Worm (Caenorhabditis elegans): ENCODE data around the gene nlp-41.

DNA sequence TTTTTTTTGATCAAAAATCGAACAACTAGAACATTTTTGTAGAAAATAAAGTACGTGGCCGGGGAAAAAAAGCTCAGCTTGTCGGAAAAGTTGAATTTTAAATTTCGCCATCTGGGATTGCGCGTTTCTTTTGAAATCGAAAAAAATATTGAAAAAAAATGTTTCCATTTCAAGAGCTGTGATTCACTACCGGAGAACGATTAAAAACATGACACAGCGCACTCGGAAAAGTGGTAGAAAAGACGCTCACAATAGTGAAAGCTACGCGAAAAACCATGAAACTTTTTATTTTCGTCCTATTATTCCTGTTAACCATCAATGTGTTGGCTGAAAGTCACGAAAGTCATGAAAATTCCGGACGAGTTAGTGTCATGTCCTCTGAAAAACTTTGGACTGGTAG lies 13.0 kb upstream of the nlp-41 start, which contains the start of the genes clec-147 and C04H5.7:
- TF ChIP-seq ets-7 (tag; optimal IDR thresholded peaks at IDR 0.05) (no peak), sea-1 (GFP tag; conservative IDR thresholded peaks at IDR 0.05) (no peak), tra-4 (tag; optimal IDR thresholded peaks at IDR 0.05) (no peak), tbx-37 (GFP tag; conservative IDR thresholded peaks at IDR 0.05) (no peak), ceh-36 (tag; optimal IDR thresholded peaks at IDR 0.05) (no peak), hnd-1 (tag; optimal IDR thresholded peaks at IDR 0.05) (no peak), ama-1 (optimal IDR thresholded peaks at IDR 0.05) (no peak), aly-1 (tag; optimal IDR thresholded peaks at IDR 0.05) (no peak)
